Fruit fly (Drosophila melanogaster): Measurements from ENCODE around the gene CG5800.

Gene CG5800

dm6 chrX:17636001-17636400 is at the start of gene CG5800, which contains the start of gene CG8289:
TSS of gene CG5800 (plus strand) at chrX:17636281.
TSS of gene CG8289 (minus strand) at chrX:17636044.
- no peak for TF ChIP-seq noc (tag; optimal IDR thresholded peaks at IDR 0.05)

DNA sequence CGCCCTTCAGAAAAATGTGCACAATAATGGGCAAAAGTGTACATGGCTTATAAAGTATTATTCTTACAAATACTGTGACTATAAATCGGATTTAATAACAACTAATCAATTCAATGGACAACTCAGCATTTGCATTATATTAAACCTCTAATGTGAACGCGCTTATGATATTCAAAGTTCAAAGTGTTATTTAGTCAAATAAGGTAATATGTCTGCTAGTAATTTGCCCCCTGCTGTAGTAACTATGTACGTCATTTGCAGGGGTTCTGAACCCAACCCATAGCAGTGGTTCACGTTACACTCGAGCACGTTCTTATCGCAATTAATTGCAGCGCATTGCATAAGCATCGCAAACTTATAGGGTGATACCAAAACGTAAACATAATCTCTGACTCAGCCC is 47.9 kb upstream of the CG5800 start:
- TF ChIP-seq noc (tag; optimal IDR thresholded peaks at IDR 0.05) = no peak

DNA sequence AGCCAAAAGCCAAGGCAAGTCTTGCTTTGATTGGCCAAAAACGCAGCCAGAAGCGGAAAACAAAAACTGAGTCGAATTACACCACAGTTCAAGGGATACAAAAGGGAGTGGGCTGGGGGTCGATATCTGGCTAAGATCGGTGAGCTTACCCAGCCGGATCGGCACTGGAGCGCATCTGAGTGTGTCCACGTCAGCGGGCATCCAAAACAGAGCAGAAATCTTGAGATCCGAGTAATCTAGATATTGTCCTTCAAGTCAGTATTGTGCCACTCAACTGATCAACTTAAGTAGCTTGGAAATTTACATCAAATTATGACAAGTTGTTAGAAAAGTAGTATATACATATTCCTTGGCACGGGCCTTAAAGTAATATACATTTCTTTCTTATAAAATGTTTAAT is 47.5 kb upstream of the CG5800 start, which contains the start of gene CG12992:
CG12992 (plus strand) TSS at position 301 of the 400 bp plus-strand sequence.
- no peak for TF ChIP-seq noc (tag; optimal IDR thresholded peaks at IDR 0.05)

DNA sequence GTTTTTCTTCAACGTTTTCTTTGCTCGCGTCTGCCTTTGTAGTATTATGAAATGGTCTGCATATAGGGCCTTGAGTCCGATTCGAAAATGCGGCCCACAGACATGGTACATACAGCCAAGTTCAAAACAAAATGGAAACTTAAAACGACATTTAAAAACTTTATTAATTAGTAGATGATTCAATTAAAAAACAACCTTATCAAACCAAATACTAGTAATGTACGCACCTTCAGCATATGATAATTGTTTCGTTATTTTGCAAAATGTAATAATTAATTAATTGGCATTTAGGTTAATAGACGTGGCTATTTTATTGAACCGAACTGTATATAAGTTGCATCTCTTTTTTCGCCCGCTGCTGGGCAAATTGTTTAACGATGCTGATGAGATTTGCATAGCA is 41.3 kb upstream of the CG5800 start:
- TF ChIP-seq noc (tag; optimal IDR thresholded peaks at IDR 0.05) = no peak

DNA sequence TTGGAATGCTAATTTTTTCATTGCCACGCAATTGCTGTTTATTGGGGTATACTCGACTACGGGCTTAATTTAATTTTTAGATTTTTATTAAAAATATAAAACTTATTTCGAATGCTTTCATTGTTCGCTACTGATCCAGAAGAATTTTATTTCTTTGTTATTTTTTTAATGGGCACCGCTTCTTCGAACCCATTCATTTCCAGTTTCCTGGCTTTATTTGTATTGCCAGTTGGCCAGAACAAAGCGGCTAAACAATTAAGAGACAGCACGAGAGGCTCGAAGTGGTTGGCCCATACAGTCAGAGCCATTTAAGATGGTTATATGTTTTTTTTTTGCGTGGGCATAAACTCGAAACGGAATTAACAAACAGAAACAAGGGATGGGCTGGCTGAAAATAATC is 40.3 kb upstream of the CG5800 start:
- TF ChIP-seq noc (tag; optimal IDR thresholded peaks at IDR 0.05) = peak; percentile 88

- no peak for TF ChIP-seq noc (tag; optimal IDR thresholded peaks at IDR 0.05)
Observed at dm6 chrX:17597622-17598021, 38.5 kb upstream of the CG5800 start.

dm6 chrX:17599330-17599729 is 36.8 kb upstream of the CG5800 start, which contains the start of gene X11L:
TSS of gene X11L (plus strand) at chrX:17599608.
- TF ChIP-seq noc (tag; optimal IDR thresholded peaks at IDR 0.05) = no peak

DNA sequence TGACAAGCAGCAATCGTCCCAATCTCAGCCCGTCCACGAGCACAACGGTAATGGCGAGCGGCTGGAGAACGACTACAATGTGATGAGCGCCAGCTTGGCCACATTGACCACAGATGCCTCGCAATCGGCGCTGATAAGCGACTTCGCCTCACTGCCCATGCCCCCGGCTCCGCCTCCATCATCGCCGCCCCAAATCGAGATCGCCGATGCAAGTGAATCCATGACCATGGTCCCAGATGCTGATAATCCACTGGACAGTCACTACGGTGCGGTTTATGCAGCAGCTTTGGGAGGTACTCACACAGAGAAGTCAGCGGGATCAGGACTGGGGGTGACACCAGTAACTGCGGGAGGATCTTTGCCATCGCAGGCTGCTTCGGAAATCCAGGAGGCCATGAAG is 33.6 kb upstream of the CG5800 start:
- no peak for TF ChIP-seq noc (tag; optimal IDR thresholded peaks at IDR 0.05)

DNA sequence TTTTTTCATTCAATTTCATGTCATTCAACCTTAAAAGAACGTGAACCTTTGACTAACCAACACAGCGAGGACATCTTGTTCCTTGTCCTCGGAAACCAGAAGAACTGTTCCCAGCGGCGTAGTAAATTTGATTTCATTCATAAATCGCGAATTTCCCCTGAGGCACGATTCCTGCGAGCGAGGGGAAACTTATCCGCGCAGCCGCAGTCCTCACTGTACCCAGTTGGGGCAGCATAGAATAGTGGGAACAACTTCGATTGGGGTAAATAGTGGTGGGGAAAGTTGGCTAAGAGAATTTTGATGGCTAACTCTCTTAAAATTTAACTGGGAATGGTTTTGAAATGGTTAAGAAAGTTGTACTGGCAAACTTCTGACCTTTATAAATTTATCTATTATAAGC is 24.6 kb upstream of the CG5800 start:
- TF ChIP-seq noc (tag; optimal IDR thresholded peaks at IDR 0.05) = no peak

dm6 chrX:17622187-17622586 is 13.9 kb upstream of the CG5800 start:
- TF ChIP-seq noc (tag; optimal IDR thresholded peaks at IDR 0.05) = no peak

DNA sequence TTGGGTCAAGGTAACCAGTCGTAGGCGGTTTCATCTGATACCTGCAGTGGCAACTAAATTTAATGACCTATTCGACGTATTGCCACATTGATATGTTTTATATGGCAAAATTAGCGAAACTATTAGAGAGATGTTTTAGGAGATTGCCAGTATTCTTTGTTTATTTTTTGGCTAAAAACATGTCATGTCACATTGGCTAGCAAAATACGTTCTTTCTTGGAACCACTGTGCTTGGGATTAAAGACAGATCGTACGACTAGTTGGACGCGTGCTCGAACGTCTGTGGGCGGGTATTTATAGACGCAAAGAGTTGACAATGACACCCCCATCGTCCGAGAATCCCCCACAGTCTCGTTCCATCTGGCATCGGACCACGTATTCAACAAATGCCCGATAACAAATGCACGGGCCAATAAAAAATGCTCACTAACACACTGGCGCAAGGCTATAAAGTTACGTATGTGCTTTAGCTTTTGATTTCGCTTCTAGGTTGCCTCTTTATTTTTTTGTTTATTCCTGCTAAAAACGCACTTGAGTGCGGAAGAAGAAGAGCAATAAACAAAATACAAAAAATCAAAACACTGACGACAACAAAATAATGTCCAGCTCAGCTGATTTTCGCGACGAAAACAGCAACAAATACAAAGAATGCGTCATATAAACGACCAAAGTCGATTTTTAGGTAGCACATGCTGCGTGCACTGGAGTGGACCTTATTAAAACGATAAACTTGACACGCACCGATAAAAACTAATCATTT is 11.7 kb upstream of the CG5800 start:
- TF ChIP-seq noc (tag; optimal IDR thresholded peaks at IDR 0.05) = no peak

DNA sequence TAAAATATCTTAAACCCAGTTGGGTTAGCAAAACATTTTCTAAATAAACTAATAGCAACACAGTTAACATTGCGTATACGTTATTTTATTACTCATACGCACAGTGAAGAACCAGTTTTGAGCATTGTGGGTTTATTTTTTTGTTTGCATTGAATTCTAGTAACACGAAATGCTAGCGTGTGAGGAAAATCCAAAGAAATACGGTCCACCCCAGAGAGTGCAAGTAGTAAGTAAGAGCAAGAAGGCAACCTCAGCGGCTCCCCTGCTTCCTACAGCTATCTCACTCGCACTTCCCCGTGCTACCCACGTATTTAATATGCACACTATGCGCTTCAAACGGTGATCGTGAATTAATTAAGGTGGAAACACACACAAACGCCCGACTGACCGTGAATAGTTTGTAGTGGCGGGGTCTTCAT is 11.1 kb upstream of the CG5800 start:
- TF ChIP-seq noc (tag; optimal IDR thresholded peaks at IDR 0.05) = peak; percentile 97

- TF ChIP-seq noc (tag; optimal IDR thresholded peaks at IDR 0.05) = peak; percentile 31
Observed at dm6 chrX:17625833-17626232, 10.2 kb upstream of the CG5800 start.

dm6 chrX:17627090-17627992 is 8.7 kb upstream of the CG5800 start, which contains the start of gene stas:
TSS of gene stas (minus strand) at chrX:17627895.
- peak; percentile 10 for TF ChIP-seq noc (tag; optimal IDR thresholded peaks at IDR 0.05)

DNA sequence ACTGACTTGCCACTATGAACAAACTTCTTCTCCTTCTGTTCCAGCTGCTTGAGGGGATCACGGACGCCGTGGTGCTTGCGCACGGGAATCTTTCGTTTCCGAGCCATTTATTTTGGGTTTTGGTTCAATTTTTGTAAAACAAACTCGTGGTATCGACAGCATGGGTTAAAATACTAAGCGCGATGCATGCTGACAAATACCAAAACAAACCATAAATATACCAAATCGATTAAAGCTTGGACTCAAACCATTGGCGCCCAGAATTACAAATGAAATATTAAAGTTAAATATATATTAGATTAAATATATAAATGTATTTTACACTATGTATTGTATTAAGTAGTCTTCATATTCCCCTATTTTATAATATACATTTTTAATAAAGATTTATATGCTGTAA is 6.8 kb upstream of the CG5800 start, which contains the start of gene CG8326:
CG8326 (minus strand) TSS at position 176 of the 400 bp plus-strand sequence.
- TF ChIP-seq noc (tag; optimal IDR thresholded peaks at IDR 0.05) = no peak

DNA sequence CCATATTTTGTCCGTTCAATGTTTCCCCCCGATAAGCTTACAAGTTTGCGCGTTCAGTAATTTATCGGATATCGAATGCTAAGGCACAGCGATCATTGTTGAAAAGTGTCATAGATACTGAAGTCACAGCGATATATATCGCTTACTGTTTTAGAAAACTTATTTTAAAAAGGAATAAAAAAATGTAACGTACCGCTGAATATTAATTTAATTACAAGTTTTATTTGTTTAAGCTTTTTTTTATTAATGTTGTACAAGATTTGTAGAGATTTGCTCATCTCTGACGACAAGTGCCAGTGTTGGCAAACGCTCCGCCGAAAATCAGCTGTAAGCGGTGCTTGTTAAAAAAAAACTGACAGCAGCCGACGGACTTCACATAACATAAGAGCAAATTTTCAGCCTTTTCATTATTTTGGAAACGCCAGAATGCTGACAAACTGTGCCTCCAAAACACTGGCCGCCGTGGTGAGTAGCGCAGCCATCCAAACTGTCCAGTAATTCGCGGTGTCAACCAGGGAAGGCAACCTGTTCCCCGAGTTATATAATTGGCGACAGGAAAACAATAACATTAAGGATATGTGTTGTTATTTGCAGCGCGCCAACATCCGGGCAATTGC is 4.0 kb upstream of the CG5800 start, which contains the start of the genes corolla and ND-24:
corolla (minus strand) TSS at position 52 of the 617 bp plus-strand sequence.
ND-24 (plus strand) TSS at position 94 of the 617 bp plus-strand sequence.
- TF ChIP-seq noc (tag; optimal IDR thresholded peaks at IDR 0.05) = peak; percentile 71
